Fruit fly (Drosophila melanogaster): ENCODE results near the gene CG18170.
A peak's percentile ranks its signal among the peaks of the same experiment; 100 is the strongest.

The CG18170 gene

dm6 chr3L:1579169-1579853 is 23.4 kb upstream of the CG18170 start (continued):
- peak; percentile 75; the same call in 2 of the 3 replicates for TF ChIP-seq otp (GFP tag; IDR thresholded peaks at IDR 0.05)
- TF ChIP-seq hkb (optimal IDR thresholded peaks at IDR 0.05), result no peak
- peak; percentile 65 for TF ChIP-seq hkb (GFP tag; IDR thresholded peaks at IDR 0.05)
- TF ChIP-seq Gsc (GFP tag; IDR thresholded peaks at IDR 0.05), result no peak
- TF ChIP-seq CG7963 (GFP tag; IDR thresholded peaks at IDR 0.05; ENCODE audit: partially characterized antibody), result no peak
- TF ChIP-seq CG14441 (GFP tag; IDR thresholded peaks at IDR 0.05), result no peak; the same call in 1 of the 2 replicates
- TF ChIP-seq CG15269 (tag; optimal IDR thresholded peaks at IDR 0.05), result peak; percentile 55
- TF ChIP-seq eyg (GFP tag; optimal IDR thresholded peaks at IDR 0.05), result peak; percentile 64
- peak; percentile 18 for TF ChIP-seq jumu (GFP tag; optimal IDR thresholded peaks at IDR 0.05)
- TF ChIP-seq CG30020 (tag; optimal IDR thresholded peaks at IDR 0.05), result no peak
- TF ChIP-seq CG10565 (GFP tag; optimal IDR thresholded peaks at IDR 0.05), result no peak
- TF ChIP-seq wek (GFP tag; optimal IDR thresholded peaks at IDR 0.05), result peak; percentile 76
- TF ChIP-seq CG15073 (GFP tag; optimal IDR thresholded peaks at IDR 0.05), result no peak
- TF ChIP-seq CG11093 (GFP tag; IDR thresholded peaks at IDR 0.05), result no peak; the same call in 2 of the 3 replicates
- TF ChIP-seq B-H1 (GFP tag; IDR thresholded peaks at IDR 0.05), result no peak
- no peak for TF ChIP-seq mld (GFP tag; IDR thresholded peaks at IDR 0.05; ENCODE audit: partially characterized antibody)
- peak; percentile 56 for TF ChIP-seq CG16863 (GFP tag; optimal IDR thresholded peaks at IDR 0.05)
- TF ChIP-seq sim (GFP tag; IDR thresholded peaks at IDR 0.05), result no peak
- no peak for TF ChIP-seq CG6791 (GFP tag; IDR thresholded peaks at IDR 0.05; ENCODE audit: partially characterized antibody)
- TF ChIP-seq Sox100B (GFP tag; optimal IDR thresholded peaks at IDR 0.05), result peak; percentile 81
- peak; percentile 59 for TF ChIP-seq CG30431 (GFP tag; optimal IDR thresholded peaks at IDR 0.05)
- peak; percentile 16 for TF ChIP-seq CG9609 (GFP tag; optimal IDR thresholded peaks at IDR 0.05)
- peak; percentile 88 for TF ChIP-seq CG33557 (GFP tag; optimal IDR thresholded peaks at IDR 0.05)
- peak; percentile 26 for TF ChIP-seq CG16815 (GFP tag; optimal IDR thresholded peaks at IDR 0.05)
- TF ChIP-seq Ssrp (tag; optimal IDR thresholded peaks at IDR 0.05), result peak; percentile 47
- TF ChIP-seq bbx (GFP tag; IDR thresholded peaks at IDR 0.05; ENCODE audit: partially characterized antibody), result no peak
- peak; percentile 58 for TF ChIP-seq sug (tag; optimal IDR thresholded peaks at IDR 0.05)
- no peak for TF ChIP-seq schlank (tag; optimal IDR thresholded peaks at IDR 0.05)
- no peak for TF ChIP-seq CG17612 (GFP tag; IDR thresholded peaks at IDR 0.05)
- peak; percentile 73 for TF ChIP-seq chm (GFP tag; IDR thresholded peaks at IDR 0.05)
- TF ChIP-seq CG11456 (GFP tag; IDR thresholded peaks at IDR 0.05), result no peak
- peak; percentile 97 for TF ChIP-seq kni (GFP tag; optimal IDR thresholded peaks at IDR 0.05)
- TF ChIP-seq CG12155 (GFP tag; optimal IDR thresholded peaks at IDR 0.05), result peak; percentile 14
- TF ChIP-seq cg (GFP tag; optimal IDR thresholded peaks at IDR 0.05), result peak; percentile 73
- peak; percentile 86 for TF ChIP-seq nau (GFP tag; optimal IDR thresholded peaks at IDR 0.05)
- TF ChIP-seq unc-4 (GFP tag; IDR thresholded peaks at IDR 0.05; ENCODE audit: partially characterized antibody), result no peak
- peak; percentile 90 for TF ChIP-seq crol (GFP tag; IDR thresholded peaks at IDR 0.05)
- TF ChIP-seq Ravus (GFP tag; IDR thresholded peaks at IDR 0.05), result no peak
- TF ChIP-seq slp2 (GFP tag; optimal IDR thresholded peaks at IDR 0.05), result peak; percentile 51
- TF ChIP-seq caup (GFP tag; optimal IDR thresholded peaks at IDR 0.05; ENCODE audit: severe bottlenecking), result peak; percentile 28
- TF ChIP-seq lab (GFP tag; optimal IDR thresholded peaks at IDR 0.05), result peak; percentile 70
- TF ChIP-seq HmgZ (tag; optimal IDR thresholded peaks at IDR 0.05), result peak; percentile 62
- TF ChIP-seq Xrp1 (GFP tag; IDR thresholded peaks at IDR 0.05), result peak; percentile 83
- TF ChIP-seq CG4404 (GFP tag; IDR thresholded peaks at IDR 0.05), result peak; percentile 18; the same call in 1 of the 2 replicates
- peak; percentile 7; the same call in 1 of the 2 replicates for TF ChIP-seq seq (GFP tag; IDR thresholded peaks at IDR 0.05)
- peak; percentile 79 for TF ChIP-seq CG12219 (GFP tag; optimal IDR thresholded peaks at IDR 0.05)
- peak; percentile 93 for TF ChIP-seq Kr (GFP tag; optimal IDR thresholded peaks at IDR 0.05)
- peak; percentile 61 for TF ChIP-seq CG33213 (GFP tag; optimal IDR thresholded peaks at IDR 0.05)
- TF ChIP-seq CG13624 (GFP tag; optimal IDR thresholded peaks at IDR 0.05), result no peak
- TF ChIP-seq lmd (GFP tag; IDR thresholded peaks at IDR 0.05), result peak; percentile 53; the same call in 1 of the 2 replicates

Data from whole organism, embryonic.